Fruit fly (Drosophila melanogaster) ovary, adult (tissue): ENCODE measurements around the gene CG33985.

Experiments used
- CG17801 ChIP-seq: fragments of 200-800 bp; optimal IDR thresholded peaks from 2 replicates; lab custom pipeline; 2019; ENCODE audit warnings: missing biosample characterization, mild to moderate bottlenecking, missing genetic modification characterization, moderate library complexity; ENCODE audit not compliant: partially characterized antibody

Gene CG33985

dm6 chr3L:15514814-15515495 lies 11.7 kb downstream of the CG33985 start:
- no peak for TF ChIP-seq CG17801 (GFP tag; lab: Kevin White, UChicago)

- TF ChIP-seq CG17801 (GFP tag; lab: Kevin White, UChicago), result no peak
Observed at dm6 chr3L:15514405-15514804, 12.2 kb downstream of the CG33985 start.

dm6 chr3L:15513726-15514125 lies 12.9 kb downstream of the CG33985 start:
- TF ChIP-seq CG17801 (GFP tag; lab: Kevin White, UChicago), result no peak

- no peak for TF ChIP-seq CG17801 (GFP tag; lab: Kevin White, UChicago)
Observed at dm6 chr3L:15513264-15513663, 13.3 kb downstream of the CG33985 start.

- TF ChIP-seq CG17801 (GFP tag; lab: Kevin White, UChicago), result peak; percentile 56
Observed at dm6 chr3L:15511688-15512250, 14.8 kb downstream of the CG33985 start.

- TF ChIP-seq CG17801 (GFP tag; lab: Kevin White, UChicago), result peak; percentile 36
Observed at dm6 chr3L:15510787-15511186, 15.8 kb downstream of the CG33985 start, which contains the start of gene MsrA. Gene MsrA, plus strand, starts transcription at chr3L:15511052.

- no peak for TF ChIP-seq CG17801 (GFP tag; lab: Kevin White, UChicago)
Observed at dm6 chr3L:15509398-15509797, 17.2 kb downstream of the CG33985 start, which contains the start of the genes gdl and gdl-ORF39. Gene gdl, plus strand, starts transcription at chr3L:15509445. Gene gdl-ORF39, plus strand, starts transcription at chr3L:15509445.

dm6 chr3L:15508750-15509149 lies 17.9 kb downstream of the CG33985 start, which contains the start of gene Z600:
Gene Z600, plus strand, starts transcription at chr3L:15509061.
- no peak for TF ChIP-seq CG17801 (GFP tag; lab: Kevin White, UChicago)

dm6 chr3L:15508233-15508632 lies 18.4 kb downstream of the CG33985 start, which contains the start of gene CG7841:
Gene CG7841, minus strand, starts transcription at chr3L:15508252.
- peak; percentile 99 for TF ChIP-seq CG17801 (GFP tag; lab: Kevin White, UChicago)

- no peak for TF ChIP-seq CG17801 (GFP tag; lab: Kevin White, UChicago)
Observed at dm6 chr3L:15507148-15507896, 19.3 kb downstream of the CG33985 start.

dm6 chr3L:15506174-15506926 lies 20.3 kb downstream of the CG33985 start:
- no peak for TF ChIP-seq CG17801 (GFP tag; lab: Kevin White, UChicago)

- no peak for TF ChIP-seq CG17801 (GFP tag; lab: Kevin White, UChicago)
Observed at dm6 chr3L:15504687-15505086, 21.9 kb downstream of the CG33985 start, which contains the start of gene CG7857. Gene CG7857, minus strand, starts transcription at chr3L:15504894.

dm6 chr3L:15502256-15502655 lies 24.4 kb downstream of the CG33985 start:
- TF ChIP-seq CG17801 (GFP tag; lab: Kevin White, UChicago), result no peak

dm6 chr3L:15501646-15501972 lies 25.0 kb downstream of the CG33985 start:
- no peak for TF ChIP-seq CG17801 (GFP tag; lab: Kevin White, UChicago)
